Fruit fly (Drosophila melanogaster): ENCODE measurements around the gene bcn92.
A peak's percentile ranks its signal among the peaks of the same experiment; 100 is the strongest.

bcn92 gene

DNA sequence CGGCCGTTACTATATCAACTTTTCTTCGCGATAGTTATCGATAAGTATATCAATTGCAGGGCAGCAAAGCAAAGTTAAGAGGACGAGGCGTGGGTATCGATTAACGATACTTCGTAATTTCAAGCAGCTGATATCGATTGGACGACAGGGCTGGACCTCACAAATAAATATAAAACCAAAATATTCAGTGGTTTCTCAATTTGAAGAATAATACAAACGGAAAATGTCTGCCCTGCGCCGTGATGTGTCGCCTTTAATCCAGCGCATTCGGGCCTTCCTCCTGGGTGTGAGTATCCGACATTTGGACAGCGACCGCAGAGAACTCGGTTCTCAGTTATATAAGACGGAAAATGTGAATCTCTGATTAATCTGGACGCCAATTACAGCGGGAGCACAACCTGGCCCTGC lies 23.0 kb upstream of the bcn92 start, which contains the start of gene ND-B14.5A (continued):
- TF ChIP-seq fd102C (GFP tag; optimal IDR thresholded peaks at IDR 0.05) (no peak), CG2712 (tag; optimal IDR thresholded peaks at IDR 0.05) (peak; percentile 26), CG11085 (GFP tag; IDR thresholded peaks at IDR 0.05) (no peak), CG16813 (GFP tag; IDR thresholded peaks at IDR 0.05; ENCODE audit: partially characterized antibody) (peak; percentile 93), Hr3 (GFP tag; optimal IDR thresholded peaks at IDR 0.05) (no peak), CG15073 (GFP tag; optimal IDR thresholded peaks at IDR 0.05) (no peak), CG42726 (GFP tag; IDR thresholded peaks at IDR 0.05; ENCODE audit: partially characterized antibody) (peak; percentile 83), CoRest (tag; optimal IDR thresholded peaks at IDR 0.05) (peak; percentile 33), Eip74EF (GFP tag; optimal IDR thresholded peaks at IDR 0.05) (no peak), row (GFP tag; IDR thresholded peaks at IDR 0.05) (peak; percentile 23; the same call in 1 of the 3 replicates), otp (GFP tag; IDR thresholded peaks at IDR 0.05) (no peak), B-H1 (GFP tag; IDR thresholded peaks at IDR 0.05) (no peak), CG8765 (GFP tag; IDR thresholded peaks at IDR 0.05) (no peak), CG7928 (GFP tag; optimal IDR thresholded peaks at IDR 0.05) (peak; percentile 88), ci (GFP tag; IDR thresholded peaks at IDR 0.05) (peak; percentile 29; the same call in 1 of the 3 replicates), Meics (GFP tag; optimal IDR thresholded peaks at IDR 0.05) (no peak), sqz (GFP tag; optimal IDR thresholded peaks at IDR 0.05) (no peak), Nf-YC (tag; optimal IDR thresholded peaks at IDR 0.05) (peak; percentile 11), CG5245 (GFP tag; optimal IDR thresholded peaks at IDR 0.05) (no peak), amos (GFP tag; IDR thresholded peaks at IDR 0.05; ENCODE audit: partially characterized antibody) (peak; percentile 93), gfzf (GFP tag; optimal IDR thresholded peaks at IDR 0.05) (peak; percentile 28), Elba2 (GFP tag; optimal IDR thresholded peaks at IDR 0.05) (no peak), Rfx (GFP tag; IDR thresholded peaks at IDR 0.05) (peak; percentile 48; the same call in 1 of the 2 replicates), jigr1 (GFP tag; IDR thresholded peaks at IDR 0.05) (no peak), CG18764 (GFP tag; optimal IDR thresholded peaks at IDR 0.05) (no peak), unc-4 (GFP tag; IDR thresholded peaks at IDR 0.05; ENCODE audit: partially characterized antibody) (peak; percentile 93), trem (tag; optimal IDR thresholded peaks at IDR 0.05) (peak; percentile 59), Ets97D (GFP tag; optimal IDR thresholded peaks at IDR 0.05) (peak; percentile 40), CG10959 (GFP tag; IDR thresholded peaks at IDR 0.05) (no peak), cad (GFP tag; optimal IDR thresholded peaks at IDR 0.05) (no peak), onecut (GFP tag; IDR thresholded peaks at IDR 0.05) (peak; percentile 49), HmgZ (tag; optimal IDR thresholded peaks at IDR 0.05) (peak; percentile 48), mld (GFP tag; IDR thresholded peaks at IDR 0.05; ENCODE audit: partially characterized antibody) (peak; percentile 96), sug (tag; optimal IDR thresholded peaks at IDR 0.05) (peak; percentile 21), ro (GFP tag; IDR thresholded peaks at IDR 0.05) (no peak), eve (GFP tag; optimal IDR thresholded peaks at IDR 0.05) (no peak), Doc3 (GFP tag; IDR thresholded peaks at IDR 0.05; ENCODE audit: partially characterized antibody) (peak; percentile 85), CG10267 (tag; optimal IDR thresholded peaks at IDR 0.05) (peak; percentile 14), CG3726 (GFP tag; IDR thresholded peaks at IDR 0.05) (no peak), CG9797 (GFP tag; optimal IDR thresholded peaks at IDR 0.05) (no peak), da (GFP tag; optimal IDR thresholded peaks at IDR 0.05) (no peak), vnd (GFP tag; IDR thresholded peaks at IDR 0.05; ENCODE audit: partially characterized antibody) (peak; percentile 92), CG2116 (GFP tag; optimal IDR thresholded peaks at IDR 0.05) (peak; percentile 96), CG13775 (GFP tag; optimal IDR thresholded peaks at IDR 0.05) (no peak), pan (optimal IDR thresholded peaks at IDR 0.05) (no peak), pan (GFP tag; optimal IDR thresholded peaks at IDR 0.05 in 1 of 2, IDR thresholded peaks at IDR 0.05 in 1 of 2) (no peak), CG8478 (optimal IDR thresholded peaks at IDR 0.05) (no peak), CG1602 (GFP tag; optimal IDR thresholded peaks at IDR 0.05) (no peak), zen (tag; optimal IDR thresholded peaks at IDR 0.05) (peak; percentile 10), CG6654 (GFP tag; optimal IDR thresholded peaks at IDR 0.05) (no peak), ATbp (GFP tag; optimal IDR thresholded peaks at IDR 0.05) (no peak), Bteb2 (GFP tag; optimal IDR thresholded peaks at IDR 0.05) (no peak)

Data from whole organism, embryonic.